Worm (Caenorhabditis elegans): ENCODE data around the gene hat-1.

DNA sequence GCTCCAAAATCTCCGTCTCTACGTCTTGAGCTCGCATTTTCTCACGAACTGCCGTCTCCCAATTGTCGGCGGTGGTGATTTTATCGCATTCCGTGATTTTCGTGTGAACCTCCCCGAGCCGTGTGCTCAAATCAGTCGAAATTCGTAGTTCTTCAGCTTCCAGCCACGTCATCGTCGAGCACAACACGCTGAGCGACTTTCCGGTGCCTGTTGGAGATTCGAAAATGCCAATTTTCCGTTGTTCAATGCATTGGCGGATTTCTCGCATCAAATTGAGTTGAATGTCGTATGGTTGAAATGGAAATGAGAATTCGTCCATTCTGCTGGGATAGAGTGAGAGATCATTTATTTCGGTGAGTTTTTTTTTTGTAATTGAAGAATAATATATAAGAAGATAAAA, 2.1 kb downstream of the hat-1 start, which contains the start of the genes M03C11.3 and chl-1:
- no peak for TF ChIP-seq ztf-29 (GFP tag; IDR thresholded peaks at IDR 0.05)
- no peak for TF ChIP-seq tab-1 (GFP tag; IDR thresholded peaks at IDR 0.05)
- TF ChIP-seq T22C8.4 (GFP tag; IDR thresholded peaks at IDR 0.05): no peak
- TF ChIP-seq ztf-23 (GFP tag; IDR thresholded peaks at IDR 0.05): no peak
- no peak for TF ChIP-seq flt-1 (GFP tag; IDR thresholded peaks at IDR 0.05)
- TF ChIP-seq med-1 (GFP tag; optimal IDR thresholded peaks at IDR 0.05; ENCODE audit: insufficient read depth): no peak
- TF ChIP-seq ref-1 (GFP tag; conservative IDR thresholded peaks at IDR 0.05): no peak
- no peak for TF ChIP-seq klf-2 (GFP tag; conservative IDR thresholded peaks at IDR 0.05)
- no peak for TF ChIP-seq cog-1 (tag; optimal IDR thresholded peaks at IDR 0.05)

All from whole organism, midembryonic.